Worm (Caenorhabditis elegans) whole organism, L2 larva: ENCODE data around the gene Y37H2A.14.
A peak's percentile ranks its signal among the peaks of the same experiment; 100 is the strongest.

ENCODE experiments used
- C34F6.9 ChIP-seq: fragments of 150-350 bp; optimal IDR thresholded peaks from 2 replicates; lab custom pipeline; 2014; ENCODE audit warnings: missing biosample characterization, missing genetic modification characterization
- ZK546.5 ChIP-seq: sonication (generic microtip); optimal IDR thresholded peaks from 2 replicates; lab custom pipeline; 2017; ENCODE audit warnings: missing biosample characterization, missing genetic modification characterization
- alr-1 ChIP-seq: fragments of 150-350 bp; optimal IDR thresholded peaks from 2 replicates; lab custom pipeline; 2014; ENCODE audit warnings: missing biosample characterization, missing genetic modification characterization
- aly-2 ChIP-seq: fragments of 150-350 bp; optimal IDR thresholded peaks from 2 replicates; lab custom pipeline; 2014; ENCODE audit warnings: missing biosample characterization, missing genetic modification characterization
- ama-1 ChIP-seq: fragments of 150-350 bp; optimal IDR thresholded peaks from 2 replicates; lab custom pipeline; 2018; ENCODE audit warnings: inconsistent platforms
- blmp-1 ChIP-seq: sonication (generic microtip); optimal IDR thresholded peaks from 2 replicates; lab custom pipeline; 2017; ENCODE audit warnings: missing genetic modification characterization, mild to moderate bottlenecking, missing compliant biosample characterization, antibody characterized with exemption, moderate library complexity; ENCODE audit not compliant: insufficient read depth
- ceh-16 ChIP-seq: fragments of 150-350 bp; optimal IDR thresholded peaks from 2 replicates; lab custom pipeline; 2014; ENCODE audit warnings: missing biosample characterization, missing genetic modification characterization
- ceh-82 ChIP-seq: fragments of 150-350 bp; optimal IDR thresholded peaks from 2 replicates; lab custom pipeline; 2014; ENCODE audit warnings: missing biosample characterization, missing genetic modification characterization
- egl-27 ChIP-seq: sonication (generic microtip); optimal IDR thresholded peaks from 3 replicates; lab custom pipeline; 2017; ENCODE audit warnings: missing biosample characterization, missing genetic modification reagents, missing genetic modification characterization
- elt-3 ChIP-seq: sonication (generic microtip); optimal IDR thresholded peaks from 2 replicates; lab custom pipeline; 2017; ENCODE audit warnings: missing biosample characterization, missing genetic modification characterization
- fos-1 ChIP-seq: fragments of 150-350 bp; optimal IDR thresholded peaks from 2 replicates; lab custom pipeline; 2014; ENCODE audit warnings: missing biosample characterization, missing genetic modification characterization
- lin-13 ChIP-seq: fragments of 150-350 bp; optimal IDR thresholded peaks from 2 replicates; lab custom pipeline; 2014; ENCODE audit warnings: missing biosample characterization, missing genetic modification reagents, missing genetic modification characterization
- nhr-10 ChIP-seq: sonication (generic microtip); optimal IDR thresholded peaks from 2 replicates; lab custom pipeline; 2017; ENCODE audit warnings: missing biosample characterization, missing genetic modification characterization
- nhr-12 ChIP-seq: fragments of 150-350 bp; optimal IDR thresholded peaks from 2 replicates; lab custom pipeline; 2014; ENCODE audit warnings: missing biosample characterization, missing genetic modification characterization
- nhr-129 ChIP-seq: fragments of 150-350 bp; optimal IDR thresholded peaks from 2 replicates; lab custom pipeline; 2014; ENCODE audit warnings: missing biosample characterization, missing genetic modification characterization
- nhr-237 ChIP-seq: fragments of 150-350 bp; optimal IDR thresholded peaks from 2 replicates; lab custom pipeline; 2014; ENCODE audit warnings: missing biosample characterization, missing genetic modification characterization
- nhr-6 ChIP-seq: fragments of 150-350 bp; optimal IDR thresholded peaks from 2 replicates; lab custom pipeline; 2014; ENCODE audit warnings: missing biosample characterization, missing genetic modification characterization
- nhr-77 ChIP-seq: fragments of 150-350 bp; optimal IDR thresholded peaks from 2 replicates; lab custom pipeline; 2014; ENCODE audit warnings: missing biosample characterization, missing genetic modification characterization
- sma-3 ChIP-seq: sonication (generic microtip); optimal IDR thresholded peaks from 2 replicates; lab custom pipeline; 2016; ENCODE audit warnings: missing genetic modification reagents, missing genetic modification characterization, missing compliant biosample characterization
- sma-9 ChIP-seq, 2 experiments: fragments of 150-350 bp in 1 of 2; sonication (generic microtip) in 1 of 2; optimal IDR thresholded peaks; 2 replicates each; lab custom pipeline; 2014 to 2016; ENCODE audit warnings: missing genetic modification characterization in 2 of 2, mild to moderate bottlenecking in 1 of 2, missing biosample characterization in 1 of 2, missing compliant biosample characterization in 1 of 2, missing genetic modification reagents in 1 of 2, moderate library complexity in 1 of 2
- unc-62 ChIP-seq: fragments of 150-350 bp; optimal IDR thresholded peaks from 2 replicates; lab custom pipeline; 2014; ENCODE audit warnings: missing biosample characterization, missing genetic modification reagents, missing genetic modification characterization
- zag-1 ChIP-seq: fragments of 150-350 bp; optimal IDR thresholded peaks from 2 replicates; lab custom pipeline; 2014; ENCODE audit warnings: missing biosample characterization, missing genetic modification characterization
- ztf-1 ChIP-seq: fragments of 200-800 bp; sonication (Bioruptor generic); conservative IDR thresholded peaks from 2 replicates; pipeline ENCODE4 v1.3.6; 2022; ENCODE audit warnings: missing genetic modification characterization, missing compliant biosample characterization
- ztf-4 ChIP-seq: fragments of 150-350 bp; optimal IDR thresholded peaks from 2 replicates; lab custom pipeline; 2014; ENCODE audit warnings: missing biosample characterization, missing genetic modification characterization

Gene Y37H2A.14

ce11 chrV:18157707-18158106, 14.2 kb downstream of the Y37H2A.14 start, which contains the start of gene clec-48:
clec-48 (plus strand) TSS chrV:18158026.
- TF ChIP-seq sma-9 (GFP tag; optimal IDR thresholded peaks at IDR 0.05; lab: Kevin White, UChicago) = peak; percentile 13
- no peak for TF ChIP-seq sma-9 (tag; optimal IDR thresholded peaks at IDR 0.05; lab: Kevin White, UChicago)
- no peak for TF ChIP-seq zag-1

- no peak for TF ChIP-seq lin-13 (GFP tag; lab: Kevin White, UChicago)
- TF ChIP-seq, all 48 proteins: peak for 0
Observed at ce11 chrV:18158172-18158571, 14.6 kb downstream of the Y37H2A.14 start.

- TF ChIP-seq elt-3 (tag; lab: Kevin White, UChicago) = no peak
- TF ChIP-seq sma-3 (GFP tag; lab: Kevin White, UChicago) = no peak
- TF ChIP-seq nhr-237 (tag; lab: Kevin White, UChicago) = no peak
- TF ChIP-seq ama-1 (lab: Kevin White, UChicago) = no peak
- TF ChIP-seq fos-1 (tag; lab: Kevin White, UChicago) = no peak
- no peak for TF ChIP-seq blmp-1 (tag; lab: Kevin White, UChicago)
- no peak for TF ChIP-seq nhr-129 (tag; lab: Kevin White, UChicago)
- no peak for TF ChIP-seq ztf-4 (tag; lab: Kevin White, UChicago)
- TF ChIP-seq nhr-77 (tag; lab: Kevin White, UChicago) = no peak
Observed at ce11 chrV:18161228-18161627, 17.7 kb downstream of the Y37H2A.14 start, which contains the start of gene C14A6.13. C14A6.13 (minus strand) TSS chrV:18161328.

ce11 chrV:18162568-18162967, 19.0 kb downstream of the Y37H2A.14 start, which contains the start of gene C14A6.12:
C14A6.12 (minus strand) TSS chrV:18162668.
- no peak for TF ChIP-seq ztf-4 (tag; lab: Kevin White, UChicago)
- no peak for TF ChIP-seq aly-2
- TF ChIP-seq ceh-16 (tag; lab: Kevin White, UChicago) = no peak
- TF ChIP-seq nhr-129 (tag; lab: Kevin White, UChicago) = no peak
- TF ChIP-seq egl-27 (tag; lab: Kevin White, UChicago) = no peak
- TF ChIP-seq elt-3 (tag; lab: Kevin White, UChicago) = no peak
- TF ChIP-seq nhr-12 (tag; lab: Kevin White, UChicago) = no peak
- TF ChIP-seq, all 48 proteins: peak for 0

ce11 chrV:18163434-18163833, 19.9 kb downstream of the Y37H2A.14 start:
- TF ChIP-seq fos-1 (tag; lab: Kevin White, UChicago) (no peak), ceh-82 (tag; lab: Kevin White, UChicago) (no peak)

- no peak for TF ChIP-seq egl-27 (tag; lab: Kevin White, UChicago)
- TF ChIP-seq alr-1 (tag; lab: Kevin White, UChicago) = no peak
Observed at ce11 chrV:18164758-18165157, 21.2 kb downstream of the Y37H2A.14 start, which contains the start of gene C14A6.5. C14A6.5 (minus strand) TSS chrV:18164858.

- TF ChIP-seq unc-62 (GFP tag; lab: Kevin White, UChicago) (no peak), nhr-237 (tag; lab: Kevin White, UChicago) (no peak), C34F6.9 (tag; lab: Kevin White, UChicago) (no peak), nhr-129 (tag; lab: Kevin White, UChicago) (no peak), ceh-82 (tag; lab: Kevin White, UChicago) (no peak), blmp-1 (tag; lab: Kevin White, UChicago) (no peak)
- TF ChIP-seq, all 48 proteins: peak for 0
Observed at ce11 chrV:18167161-18167560, 23.6 kb downstream of the Y37H2A.14 start, which contains the start of gene C14A6.6. C14A6.6 (minus strand) TSS chrV:18167261.

- TF ChIP-seq nhr-6 (tag; lab: Kevin White, UChicago) (no peak), nhr-10 (tag; lab: Kevin White, UChicago) (no peak), C34F6.9 (tag; lab: Kevin White, UChicago) (no peak), ztf-1 (no peak), blmp-1 (tag; lab: Kevin White, UChicago) (no peak)
Observed at ce11 chrV:18168266-18168665, 24.7 kb downstream of the Y37H2A.14 start, which contains the start of gene C14A6.7. C14A6.7 (minus strand) TSS chrV:18168366.

- TF ChIP-seq ztf-4 (tag; lab: Kevin White, UChicago) = no peak
- TF ChIP-seq blmp-1 (tag; lab: Kevin White, UChicago) = no peak
- TF ChIP-seq ZK546.5 (tag; lab: Kevin White, UChicago) = no peak
Observed at ce11 chrV:18171568-18171967, 28.0 kb downstream of the Y37H2A.14 start, which contains the start of gene C14A6.8. C14A6.8 (minus strand) TSS chrV:18171668.
